Fruit fly (Drosophila melanogaster) whole organism, prepupa: ENCODE data around the gene CG5126.
A peak's percentile ranks its signal among the peaks of the same experiment; 100 is the strongest.

ENCODE experiments used
- Blimp-1 ChIP-seq: fragments of 200-800 bp; sonication (Bioruptor generic); optimal IDR thresholded peaks from 3 replicates; lab custom pipeline; 2017; ENCODE audit warnings: missing biosample characterization, missing genetic modification characterization, mild to moderate bottlenecking, moderate library complexity, missing genetic modification reagents
- CG10669 ChIP-seq: fragments of 200-800 bp; sonication (Bioruptor generic); optimal IDR thresholded peaks from 3 replicates; lab custom pipeline; 2018; ENCODE audit warnings: missing biosample characterization, mild to moderate bottlenecking, missing genetic modification characterization, moderate library complexity
- CG11902 ChIP-seq: fragments of 200-800 bp; sonication (Bioruptor generic); optimal IDR thresholded peaks from 3 replicates; lab custom pipeline; 2016; ENCODE audit warnings: missing biosample characterization, missing genetic modification characterization
- CG15336 ChIP-seq: fragments of 200-800 bp; sonication (Bioruptor generic); IDR thresholded peaks from 2 replicates; pipeline ENCODE4 v1.3.6; 2022; ENCODE audit warnings: missing biosample characterization, missing genetic modification characterization
- CG1621 ChIP-seq: fragments of 200-800 bp; sonication (Bioruptor generic); optimal IDR thresholded peaks from 3 replicates; lab custom pipeline; 2018; ENCODE audit warnings: missing biosample characterization, mild to moderate bottlenecking, missing genetic modification characterization
- CG16779 ChIP-seq: fragments of 200-800 bp; sonication (Bioruptor generic); optimal IDR thresholded peaks from 3 replicates; lab custom pipeline; 2017; ENCODE audit warnings: missing biosample characterization, mild to moderate bottlenecking, missing genetic modification characterization
- CG3032 ChIP-seq: fragments of 200-800 bp; optimal IDR thresholded peaks from 2 replicates; lab custom pipeline; 2019; ENCODE audit warnings: missing biosample characterization, mild to moderate bottlenecking, missing genetic modification characterization, moderate library complexity
- CG31627 ChIP-seq: fragments of 200-800 bp; sonication (Bioruptor generic); optimal IDR thresholded peaks from 3 replicates; lab custom pipeline; 2016; ENCODE audit warnings: missing biosample characterization, missing genetic modification characterization
- CG3919 ChIP-seq: fragments of 200-800 bp; sonication (Bioruptor generic); optimal IDR thresholded peaks from 3 replicates; lab custom pipeline; 2016; ENCODE audit warnings: missing biosample characterization, missing genetic modification characterization
- CG4318 ChIP-seq: fragments of 200-800 bp; sonication (Bioruptor generic); optimal IDR thresholded peaks from 3 replicates; lab custom pipeline; 2017; ENCODE audit warnings: missing biosample characterization, mild to moderate bottlenecking, missing genetic modification characterization
- CG6808 ChIP-seq: fragments of 200-800 bp; sonication (Bioruptor generic); optimal IDR thresholded peaks from 3 replicates; lab custom pipeline; 2017; ENCODE audit warnings: missing biosample characterization, missing genetic modification characterization, mild to moderate bottlenecking, moderate library complexity, missing genetic modification reagents
- CG6854 ChIP-seq: fragments of 200-800 bp; sonication (Bioruptor generic); optimal IDR thresholded peaks from 2 replicates; lab custom pipeline; 2017; ENCODE audit warnings: missing biosample characterization, mild to moderate bottlenecking, missing genetic modification characterization
- CG8119 ChIP-seq: fragments of 200-800 bp; sonication (Bioruptor generic); IDR thresholded peaks from 3 replicates; pipeline ENCODE4 v1.3.6; 2022; ENCODE audit warnings: missing biosample characterization, missing genetic modification characterization
- CG9139 ChIP-seq: fragments of 200-800 bp; sonication (Bioruptor generic); optimal IDR thresholded peaks from 3 replicates; lab custom pipeline; 2017; ENCODE audit warnings: missing biosample characterization, mild to moderate bottlenecking, missing genetic modification characterization
- Eip75B ChIP-seq: fragments of 200-800 bp; sonication (Bioruptor generic); optimal IDR thresholded peaks from 3 replicates; lab custom pipeline; 2016; ENCODE audit warnings: missing biosample characterization, missing genetic modification characterization
- Eip78C ChIP-seq: fragments of 200-800 bp; sonication (Bioruptor generic); peaks from one replicate; lab custom pipeline; 2016; ENCODE audit warnings: missing biosample characterization, missing genetic modification characterization
- Ets21C ChIP-seq: fragments of 200-800 bp; sonication (Bioruptor generic); optimal IDR thresholded peaks from 3 replicates; lab custom pipeline; 2016; ENCODE audit warnings: missing biosample characterization, missing genetic modification characterization
- Ets96B ChIP-seq: fragments of 200-800 bp; optimal IDR thresholded peaks from 2 replicates; lab custom pipeline; 2019; ENCODE audit warnings: missing biosample characterization, mild to moderate bottlenecking, missing genetic modification characterization, moderate library complexity
- Gug ChIP-seq: fragments of 200-800 bp; sonication (Bioruptor generic); IDR thresholded peaks from 2 replicates; pipeline ENCODE4 v1.3.6; 2022; ENCODE audit warnings: missing biosample characterization, missing genetic modification characterization
- Hr38 ChIP-seq: sonication (Bioruptor generic); optimal IDR thresholded peaks from 2 replicates; lab custom pipeline; 2016; ENCODE audit warnings: missing biosample characterization, missing genetic modification characterization
- Hr39 ChIP-seq: fragments of 200-800 bp; sonication (Bioruptor generic); optimal IDR thresholded peaks from 2 replicates; lab custom pipeline; 2016; ENCODE audit warnings: missing biosample characterization, missing genetic modification characterization
- Hr4 ChIP-seq: fragments of 200-800 bp; sonication (Bioruptor generic); optimal IDR thresholded peaks from 3 replicates; lab custom pipeline; 2016; ENCODE audit warnings: missing biosample characterization, missing genetic modification characterization
- Lpt ChIP-seq: fragments of 200-800 bp; sonication (Bioruptor generic); optimal IDR thresholded peaks from 3 replicates; lab custom pipeline; 2016; ENCODE audit warnings: missing biosample characterization, missing genetic modification characterization
- Met ChIP-seq: fragments of 200-800 bp; sonication (Bioruptor generic); optimal IDR thresholded peaks from 3 replicates; lab custom pipeline; 2016; ENCODE audit warnings: missing biosample characterization, missing genetic modification characterization
- Smox ChIP-seq: fragments of 200-800 bp; sonication (Bioruptor generic); optimal IDR thresholded peaks from 3 replicates; lab custom pipeline; 2016; ENCODE audit warnings: missing biosample characterization, missing genetic modification characterization
- Sox102F ChIP-seq: fragments of 200-800 bp; sonication (Bioruptor generic); optimal IDR thresholded peaks from 2 replicates; lab custom pipeline; 2016; ENCODE audit warnings: missing biosample characterization, mild to moderate bottlenecking, missing genetic modification characterization
- Sox14 ChIP-seq: fragments of 200-800 bp; sonication (Bioruptor generic); optimal IDR thresholded peaks from 3 replicates; lab custom pipeline; 2016; ENCODE audit warnings: missing biosample characterization, missing genetic modification characterization
- Sox15 ChIP-seq: fragments of 200-800 bp; sonication (Bioruptor generic); optimal IDR thresholded peaks from 3 replicates; lab custom pipeline; 2016; ENCODE audit warnings: missing biosample characterization, missing genetic modification characterization
- achi ChIP-seq: fragments of 200-800 bp; sonication (Bioruptor generic); optimal IDR thresholded peaks from 3 replicates; lab custom pipeline; 2016; ENCODE audit warnings: missing biosample characterization, missing genetic modification characterization
- acj6 ChIP-seq: fragments of 200-800 bp; sonication (Bioruptor generic); optimal IDR thresholded peaks from 3 replicates; lab custom pipeline; 2016; ENCODE audit warnings: missing biosample characterization, missing genetic modification characterization
- cyc ChIP-seq: fragments of 200-800 bp; sonication (Bioruptor generic); optimal IDR thresholded peaks from 3 replicates; lab custom pipeline; 2016; ENCODE audit warnings: missing biosample characterization, missing genetic modification characterization
- dac ChIP-seq: fragments of 200-800 bp; sonication (Bioruptor generic); optimal IDR thresholded peaks from 2 replicates; lab custom pipeline; 2017; ENCODE audit warnings: missing biosample characterization, mild to moderate bottlenecking, missing genetic modification characterization
- dsx ChIP-seq: fragments of 200-800 bp; optimal IDR thresholded peaks from 3 replicates; lab custom pipeline; 2019; ENCODE audit warnings: missing biosample characterization, mild to moderate bottlenecking, missing genetic modification characterization, moderate library complexity; ENCODE audit not compliant: poor library complexity, severe bottlenecking
- eg ChIP-seq: fragments of 200-800 bp; sonication (Bioruptor generic); IDR thresholded peaks from 3 replicates; pipeline ENCODE4 v1.3.6; 2022; ENCODE audit warnings: missing biosample characterization, missing genetic modification characterization
- esn ChIP-seq: fragments of 200-800 bp; sonication (Bioruptor generic); optimal IDR thresholded peaks from 2 replicates; lab custom pipeline; 2016; ENCODE audit warnings: missing biosample characterization, mild to moderate bottlenecking, missing genetic modification characterization, moderate library complexity
- fd59A ChIP-seq: fragments of 200-800 bp; sonication (Bioruptor generic); optimal IDR thresholded peaks from 2 replicates; lab custom pipeline; 2017; ENCODE audit warnings: missing biosample characterization, mild to moderate bottlenecking, missing genetic modification characterization, missing genetic modification reagents
- fd85E ChIP-seq: fragments of 200-800 bp; sonication (Bioruptor generic); optimal IDR thresholded peaks from 3 replicates; lab custom pipeline; 2016; ENCODE audit warnings: missing biosample characterization, missing genetic modification characterization
- fkh ChIP-seq: fragments of 200-800 bp; sonication (Bioruptor generic); optimal IDR thresholded peaks from 3 replicates; lab custom pipeline; 2017; ENCODE audit warnings: missing biosample characterization, mild to moderate bottlenecking, missing genetic modification characterization, moderate library complexity
- lz ChIP-seq: fragments of 200-800 bp; sonication (Bioruptor generic); optimal IDR thresholded peaks from 3 replicates; lab custom pipeline; 2016; ENCODE audit warnings: missing biosample characterization, missing genetic modification characterization
- pdm3 ChIP-seq: fragments of 200-800 bp; sonication (Bioruptor generic); optimal IDR thresholded peaks from 3 replicates; lab custom pipeline; 2016; ENCODE audit warnings: missing biosample characterization, missing genetic modification characterization
- salr ChIP-seq, 2 experiments: fragments of 200-800 bp; sonication (Bioruptor generic); optimal IDR thresholded peaks; 3 replicates each; lab custom pipeline; 2016 to 2018; ENCODE audit warnings: missing biosample characterization in 2 of 2, missing genetic modification characterization in 2 of 2, mild to moderate bottlenecking in 1 of 2
- spab ChIP-seq: fragments of 200-800 bp; sonication (Bioruptor generic); optimal IDR thresholded peaks from 2 replicates; lab custom pipeline; 2017; ENCODE audit warnings: missing biosample characterization, mild to moderate bottlenecking, missing genetic modification characterization, missing genetic modification reagents
- ss ChIP-seq, 2 experiments: fragments of 200-800 bp; sonication (Bioruptor generic); optimal IDR thresholded peaks; 2 replicates in 1 of 2; 3 replicates in 1 of 2; lab custom pipeline; 2017 to 2018; ENCODE audit warnings: mild to moderate bottlenecking in 2 of 2, missing biosample characterization in 2 of 2, missing genetic modification characterization in 2 of 2, moderate library complexity in 1 of 2
- svp ChIP-seq: fragments of 200-800 bp; sonication (Bioruptor generic); peaks from one replicate; lab custom pipeline; 2016; ENCODE audit warnings: missing biosample characterization, missing genetic modification characterization
- topi ChIP-seq: fragments of 200-800 bp; sonication (Bioruptor generic); optimal IDR thresholded peaks from 3 replicates; lab custom pipeline; 2016; ENCODE audit warnings: missing biosample characterization, missing genetic modification characterization
- vri ChIP-seq: fragments of 200-800 bp; sonication (Bioruptor generic); optimal IDR thresholded peaks from 3 replicates; lab custom pipeline; 2016; ENCODE audit warnings: missing biosample characterization, mild to moderate bottlenecking, missing genetic modification characterization

CG5126 gene

DNA sequence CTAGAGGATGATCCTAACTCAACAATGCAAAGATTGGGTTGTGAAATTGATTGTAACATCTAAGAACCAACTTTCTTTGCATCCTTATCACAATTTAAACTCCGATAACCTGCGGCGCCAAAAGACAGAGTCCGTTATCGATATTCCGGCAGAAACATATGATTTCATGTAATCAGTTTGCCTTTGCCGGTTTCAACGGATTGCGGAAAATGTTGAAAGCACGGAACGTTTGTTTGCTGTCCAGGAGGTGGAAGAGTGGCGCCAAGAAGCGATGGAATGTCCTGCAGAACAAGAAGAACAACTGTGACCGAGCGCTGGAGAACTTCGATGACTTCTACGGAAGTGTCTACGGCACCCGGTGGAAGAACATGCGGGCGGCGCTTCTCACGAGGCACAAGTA is 36.2 kb downstream of the CG5126 start:
- TF ChIP-seq svp: no peak
- TF ChIP-seq CG1621 (tag; lab: Kevin White, UChicago): peak; percentile 95
- no peak for TF ChIP-seq CG16779 (tag; lab: Kevin White, UChicago)
- TF ChIP-seq Hr39 (GFP tag; lab: Kevin White, UChicago): no peak

DNA sequence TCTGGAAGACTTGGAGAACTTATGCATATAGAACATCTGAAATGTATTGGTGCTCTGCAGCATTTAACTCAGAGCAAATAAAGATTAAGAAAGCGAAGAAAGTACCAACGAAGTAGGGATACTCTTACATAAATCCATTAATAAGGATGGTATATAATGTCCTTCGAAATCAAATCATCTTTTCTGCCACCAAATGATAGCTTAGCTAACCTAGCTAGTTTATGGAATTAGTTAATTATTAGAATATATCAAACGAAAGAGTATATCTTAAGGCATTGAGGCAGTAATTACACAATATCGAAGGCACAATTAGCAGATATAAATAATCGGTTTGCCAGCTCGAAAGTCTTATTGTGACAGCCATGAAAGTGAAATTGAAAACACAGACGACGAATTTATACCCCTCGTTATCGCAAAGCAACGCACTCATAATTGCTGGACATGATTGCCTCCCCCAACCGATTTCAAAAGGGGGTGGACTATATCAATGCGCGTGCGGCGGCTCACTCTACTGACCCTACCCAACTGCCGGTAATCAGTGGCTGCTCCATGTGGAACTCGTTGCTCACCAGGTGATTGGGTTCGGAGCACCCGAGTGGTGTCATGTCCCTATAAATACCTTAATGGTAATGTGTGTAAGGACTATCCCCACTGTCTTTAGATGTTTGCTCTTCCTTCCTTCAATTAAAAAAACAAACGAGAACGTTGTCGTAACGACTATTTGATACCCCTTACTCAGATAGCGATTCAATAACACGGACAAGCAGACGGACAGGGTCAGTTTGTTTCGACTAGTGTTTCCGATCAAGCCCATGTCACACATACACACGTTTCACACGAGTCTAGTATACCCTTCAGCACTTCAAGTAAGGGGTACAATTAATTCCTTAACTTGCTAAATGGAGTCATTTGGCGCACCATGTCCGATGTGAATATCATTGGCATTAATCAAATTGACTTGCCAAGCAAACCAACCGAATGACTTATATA is 39.2 kb downstream of the CG5126 start:
- TF ChIP-seq spab (GFP tag; lab: Kevin White, UChicago): peak; percentile 45
- TF ChIP-seq CG8119 (GFP tag; lab: Robert Waterston, UW): peak; percentile 64
- peak in 1 of 2 experiments; percentile 2 for TF ChIP-seq salr (GFP tag; optimal IDR thresholded peaks at IDR 0.05; lab: Kevin White, UChicago)
- no peak for TF ChIP-seq fd85E (GFP tag; lab: Kevin White, UChicago)
- peak; percentile 70 for TF ChIP-seq dsx (GFP tag; lab: Kevin White, UChicago)
- TF ChIP-seq fkh (GFP tag; lab: Kevin White, UChicago): no peak
- TF ChIP-seq topi (GFP tag; lab: Kevin White, UChicago): peak; percentile 91
- peak; percentile 68 for TF ChIP-seq Ets96B (tag; lab: Kevin White, UChicago)
- peak; percentile 52 for TF ChIP-seq CG1621 (tag; lab: Kevin White, UChicago)
- peak; percentile 91 for TF ChIP-seq Sox102F
- TF ChIP-seq Sox15: peak; percentile 49
- TF ChIP-seq Met (GFP tag; lab: Kevin White, UChicago): peak; percentile 92
- no peak for TF ChIP-seq dac (GFP tag; lab: Kevin White, UChicago)
- peak; percentile 91 for TF ChIP-seq lz
- TF ChIP-seq svp: peak; percentile 95
- peak; percentile 94 for TF ChIP-seq esn
- TF ChIP-seq cyc (GFP tag; lab: Kevin White, UChicago): peak; percentile 91
- TF ChIP-seq Ets21C (GFP tag; lab: Kevin White, UChicago): peak; percentile 89
- peak; percentile 79 for TF ChIP-seq acj6 (GFP tag; lab: Kevin White, UChicago)
- peak; percentile 53 for TF ChIP-seq CG6854 (GFP tag; lab: Kevin White, UChicago)
- TF ChIP-seq ss (GFP tag; optimal IDR thresholded peaks at IDR 0.05; lab: Kevin White, UChicago): no peak
- TF ChIP-seq CG15336 (GFP tag; lab: Robert Waterston, UW): peak; percentile 61
- TF ChIP-seq Hr38 (GFP tag; lab: Kevin White, UChicago): no peak
- TF ChIP-seq vri (GFP tag; lab: Kevin White, UChicago): peak; percentile 99
- peak; percentile 83 for TF ChIP-seq pdm3 (GFP tag; lab: Kevin White, UChicago)
- no peak for TF ChIP-seq CG16779 (tag; lab: Kevin White, UChicago)
- no peak for TF ChIP-seq CG9139 (GFP tag; lab: Kevin White, UChicago)
- TF ChIP-seq CG31627 (GFP tag; lab: Kevin White, UChicago): peak; percentile 93
- peak; percentile 78 for TF ChIP-seq CG3919
- TF ChIP-seq Blimp-1 (GFP tag; lab: Kevin White, UChicago): peak; percentile 84
- peak; percentile 69 for TF ChIP-seq CG3032
- TF ChIP-seq eg (GFP tag; lab: Robert Waterston, UW): peak; percentile 57; the same call in 2 of the 3 replicates
- TF ChIP-seq CG6808 (GFP tag; lab: Kevin White, UChicago): no peak
- TF ChIP-seq CG10669 (GFP tag; lab: Kevin White, UChicago): peak; percentile 65
- TF ChIP-seq Eip75B (GFP tag; lab: Kevin White, UChicago): peak; percentile 81
- no peak for TF ChIP-seq CG4318 (GFP tag; lab: Kevin White, UChicago)
- peak; percentile 45 for TF ChIP-seq fd59A (GFP tag; lab: Kevin White, UChicago)
- peak; percentile 87 for TF ChIP-seq Sox14
- no peak for TF ChIP-seq Hr4 (GFP tag; lab: Kevin White, UChicago)
- TF ChIP-seq Hr39 (GFP tag; lab: Kevin White, UChicago): peak; percentile 94
- TF ChIP-seq achi (GFP tag; lab: Kevin White, UChicago): peak; percentile 74
- TF ChIP-seq Lpt (GFP tag; lab: Kevin White, UChicago): peak; percentile 13
- no peak for TF ChIP-seq Gug (GFP tag; lab: Robert Waterston, UW)
- peak; percentile 89 for TF ChIP-seq Smox (GFP tag; lab: Kevin White, UChicago)
- peak; percentile 65 for TF ChIP-seq CG11902 (GFP tag; lab: Kevin White, UChicago)
- TF ChIP-seq Eip78C (GFP tag; lab: Kevin White, UChicago): peak; percentile 93
